Fruit fly (Drosophila melanogaster) S2 (cell line): ENCODE measurements around the gene Rubicon.
A peak's percentile ranks its signal among the peaks of the same experiment; 100 is the strongest.

Source experiments
- CG8478 ChIP-seq: fragments of >200 bp; optimal IDR thresholded peaks from 2 replicates; lab custom pipeline; 2018
- CTCF ChIP-seq, 2 experiments: fragments of >200 bp; optimal IDR thresholded peaks; 2 replicates each; lab custom pipeline; 2018

Rubicon gene

DNA sequence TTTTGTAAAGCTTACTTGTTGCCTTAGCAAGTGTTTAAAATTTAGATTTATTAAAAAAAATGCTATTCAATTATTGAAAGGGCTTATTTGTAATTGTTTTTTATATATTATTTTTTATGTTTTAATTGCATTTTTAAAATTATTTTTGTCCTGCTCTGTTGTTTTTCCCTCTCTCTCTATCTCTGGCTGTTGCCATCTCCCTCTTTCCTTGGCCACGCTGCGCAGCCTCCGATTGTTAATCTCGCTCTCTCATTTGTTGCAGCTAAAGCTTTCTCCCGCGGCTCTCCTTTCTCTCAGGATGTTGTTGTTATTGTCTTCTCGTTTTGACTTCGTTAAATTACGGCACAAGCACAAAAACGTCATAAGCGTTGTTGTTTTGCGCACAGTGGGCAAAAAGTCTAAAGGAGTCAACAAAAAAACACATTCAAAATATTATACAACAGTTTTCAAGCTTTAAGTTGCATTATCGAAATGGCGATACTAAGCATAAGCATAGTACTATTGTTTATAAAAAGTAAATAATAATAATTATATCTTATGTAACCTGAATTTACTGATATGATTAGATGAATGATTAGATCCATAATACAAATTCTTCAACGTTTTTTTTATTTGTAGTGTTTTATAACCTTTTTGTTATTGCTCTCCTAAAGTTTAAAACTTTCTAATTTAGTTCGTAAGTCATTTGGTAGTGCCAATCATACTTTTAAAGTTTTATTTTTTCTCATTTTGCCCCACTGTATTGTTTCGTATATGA lies 17.4 kb downstream of the Rubicon start:
- TF ChIP-seq CG8478 (lab: Kevin White, UChicago) (no peak), CTCF (optimal IDR thresholded peaks at IDR 0.05; lab: Kevin White, UChicago) (no peak)

DNA sequence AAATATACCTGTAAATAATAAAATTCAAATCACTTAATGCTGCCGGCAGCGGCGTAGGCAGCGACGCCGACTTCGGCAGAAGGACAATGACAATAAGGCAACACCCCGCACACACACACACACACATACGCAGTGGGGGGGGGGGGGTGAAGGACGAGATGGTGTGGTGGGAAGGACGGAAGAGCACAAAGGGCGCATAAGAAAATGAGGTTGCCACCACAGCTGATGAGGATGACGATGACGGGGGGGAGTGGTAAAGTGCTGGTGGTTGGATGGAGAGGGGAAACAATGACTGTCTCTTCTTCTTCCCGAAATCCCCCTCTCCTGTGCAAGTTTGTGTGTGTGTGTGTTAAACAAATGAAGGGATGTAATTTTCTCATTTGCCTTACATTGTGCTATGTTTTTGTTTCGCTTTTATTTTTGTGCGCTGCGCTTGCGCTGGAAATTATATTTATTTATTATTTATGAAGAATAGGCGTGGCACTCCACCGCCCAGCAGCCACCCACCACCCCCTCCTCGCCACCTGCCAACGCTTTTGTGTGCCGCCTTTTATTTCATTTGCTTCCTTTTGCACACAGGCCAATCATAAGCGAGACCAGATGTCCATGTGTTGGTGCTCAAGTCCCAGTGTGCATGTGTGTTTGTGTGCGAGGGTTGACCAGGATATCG lies 18.1 kb downstream of the Rubicon start:
- TF ChIP-seq CTCF (optimal IDR thresholded peaks at IDR 0.05; lab: Kevin White, UChicago) (no peak), CG8478 (lab: Kevin White, UChicago) (no peak)

DNA sequence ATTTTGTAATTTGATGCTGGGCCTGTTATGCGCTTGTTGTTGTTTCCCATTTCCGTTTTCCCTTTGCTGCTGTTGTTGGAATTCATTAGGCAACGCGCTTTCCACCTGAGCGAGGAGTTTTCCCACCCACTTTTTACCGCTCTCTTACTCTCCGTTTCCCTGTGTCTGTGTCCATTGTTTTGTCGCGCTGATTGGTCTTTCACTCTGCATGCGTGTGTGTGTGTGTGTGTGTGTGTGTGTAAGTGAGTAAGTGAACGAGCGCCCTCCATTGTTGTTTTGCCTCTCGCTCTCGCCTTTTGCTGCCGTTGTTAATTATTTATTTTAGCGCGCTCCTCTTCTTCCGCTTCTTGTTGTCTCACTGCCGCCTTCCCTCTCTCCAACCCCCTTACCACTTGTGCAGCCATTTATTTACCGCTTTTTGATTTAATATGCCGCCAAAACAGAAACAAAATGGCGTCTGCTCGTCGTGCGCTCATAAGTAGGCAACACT lies 19.3 kb downstream of the Rubicon start:
- TF ChIP-seq CG8478 (lab: Kevin White, UChicago) (no peak), CTCF (optimal IDR thresholded peaks at IDR 0.05; lab: Kevin White, UChicago) (no peak)

DNA sequence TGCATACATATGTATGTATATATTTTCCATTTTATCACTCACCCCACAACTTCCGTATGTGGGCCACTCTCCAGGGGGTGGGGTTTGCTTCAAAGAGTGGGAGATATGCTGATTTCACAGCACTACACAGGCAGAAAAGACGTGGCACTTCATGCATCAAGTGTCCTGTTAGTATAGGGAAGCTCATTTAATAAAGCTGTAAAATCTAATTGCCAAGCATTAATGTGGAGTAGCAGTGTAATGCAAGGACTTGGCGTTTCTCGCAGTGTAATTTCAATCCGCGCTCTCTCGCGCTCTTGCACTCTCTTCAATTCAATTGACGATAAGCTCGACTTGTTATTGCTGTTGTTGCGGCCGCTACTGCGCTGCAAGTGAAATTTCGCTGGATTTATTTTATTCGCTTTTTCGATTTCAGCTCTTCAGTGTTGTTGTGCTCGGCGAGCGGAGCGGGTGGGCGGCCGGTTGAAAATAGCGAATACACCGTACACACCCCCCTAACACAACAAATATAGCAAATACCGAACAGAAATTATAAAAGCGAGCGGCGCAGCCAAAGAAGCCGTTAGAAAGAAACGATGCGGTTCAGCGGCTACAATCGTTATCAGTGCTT lies 32.5 kb downstream of the Rubicon start, which contains the start of gene Hexo2:
Gene Hexo2 (plus strand): TSS at position 419 of the 610 bp plus-strand sequence.
- no peak for TF ChIP-seq CTCF (optimal IDR thresholded peaks at IDR 0.05; lab: Kevin White, UChicago)
- no peak for TF ChIP-seq CG8478 (lab: Kevin White, UChicago)

DNA sequence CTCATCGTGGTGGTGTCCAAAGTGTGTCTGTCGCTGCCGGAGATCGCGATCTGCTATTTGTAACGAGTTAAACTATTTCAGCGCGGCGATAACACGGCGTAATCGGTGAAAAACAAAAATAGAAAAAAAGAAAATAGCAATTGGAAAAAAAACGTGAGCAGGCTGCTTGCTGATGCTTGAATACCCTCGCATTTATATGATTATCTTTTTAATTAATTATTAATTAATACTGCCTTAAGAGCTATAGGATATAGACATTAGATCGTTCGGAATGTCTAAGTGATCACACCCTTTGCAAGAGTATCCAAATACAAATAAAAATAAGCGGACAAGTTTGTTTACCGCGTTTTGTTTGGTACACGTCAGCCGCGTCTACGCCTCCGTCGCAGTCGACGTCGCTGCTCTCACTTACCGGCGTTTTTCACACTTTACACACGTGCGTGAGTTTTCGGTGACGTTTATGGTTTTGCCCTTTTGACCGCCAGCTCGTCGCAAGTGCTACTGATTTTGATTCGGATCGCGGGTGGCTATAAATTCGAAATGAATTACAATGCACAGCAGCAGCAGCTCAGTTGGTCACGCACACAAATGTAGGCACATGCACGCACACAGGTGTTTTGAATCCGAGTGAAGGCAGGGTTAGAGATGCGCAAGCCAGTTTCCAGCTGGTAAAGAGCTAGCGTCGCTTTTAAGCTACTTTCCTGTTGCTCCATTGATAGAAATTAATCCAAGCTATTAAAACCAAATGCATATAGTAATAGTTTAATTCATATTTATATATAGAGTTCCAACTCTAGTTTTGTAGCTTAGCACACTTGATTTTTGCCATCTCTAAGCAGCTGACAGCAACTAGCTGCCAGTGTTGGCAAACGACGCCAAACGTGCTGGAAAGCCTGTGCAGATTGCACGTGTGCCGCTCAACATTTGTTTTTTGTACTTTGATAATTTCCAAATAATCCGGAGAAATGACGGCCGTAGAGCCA lies 37.5 kb downstream of the Rubicon start, which contains the start of the genes CG2004 and CG1785:
Gene CG2004 (minus strand): TSS at position 861 of the 983 bp plus-strand sequence.
Gene CG1785 (plus strand): TSS at position 873 of the 983 bp plus-strand sequence.
- TF ChIP-seq CG8478 (lab: Kevin White, UChicago) (no peak), CTCF (optimal IDR thresholded peaks at IDR 0.05; lab: Kevin White, UChicago) (no peak)

DNA sequence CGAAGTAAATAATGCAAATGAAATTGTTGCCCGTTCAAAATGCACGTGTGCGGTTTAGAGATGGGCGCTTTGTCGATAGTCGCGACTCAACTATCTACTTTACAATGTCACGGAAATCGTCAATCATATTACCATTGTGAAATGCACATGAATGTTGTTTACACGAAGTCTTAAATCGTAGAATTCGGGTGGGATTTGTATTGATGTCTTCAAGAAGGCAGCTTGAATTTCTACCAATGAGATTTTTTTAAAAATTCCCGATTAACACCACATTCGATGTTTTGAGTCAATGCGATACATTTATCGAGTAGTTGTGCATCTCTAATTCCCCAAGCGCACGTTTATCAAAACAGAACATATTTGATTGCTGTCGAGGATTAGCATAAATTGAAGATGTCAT lies 43.4 kb downstream of the Rubicon start, which contains the start of gene CG1789:
Gene CG1789 (plus strand): TSS at position 308 of the 400 bp plus-strand sequence.
- TF ChIP-seq CG8478 (lab: Kevin White, UChicago), result no peak
- no peak for TF ChIP-seq CTCF (optimal IDR thresholded peaks at IDR 0.05; lab: Kevin White, UChicago)

DNA sequence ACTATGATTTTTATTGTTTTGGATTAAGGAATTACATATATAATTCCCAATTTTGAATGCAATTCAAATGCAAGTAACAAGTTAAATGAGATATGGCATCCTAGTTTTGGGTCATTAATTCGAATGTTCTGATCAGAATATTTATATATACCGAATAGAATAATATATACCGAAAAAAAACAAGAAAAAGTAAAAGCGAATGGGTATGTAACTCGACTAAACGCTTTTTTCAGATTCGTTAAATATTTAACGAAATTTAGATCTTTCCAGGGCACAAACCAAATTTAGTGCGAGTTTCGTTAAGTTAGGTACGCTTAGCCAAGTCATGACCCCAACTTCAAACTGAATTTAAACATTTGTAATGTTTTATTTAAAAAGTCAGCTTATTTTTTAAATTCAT lies 44.6 kb downstream of the Rubicon start:
- TF ChIP-seq CG8478 (lab: Kevin White, UChicago) (no peak), CTCF (optimal IDR thresholded peaks at IDR 0.05; lab: Kevin White, UChicago) (peak in 1 of 2 experiments; percentile 44)

DNA sequence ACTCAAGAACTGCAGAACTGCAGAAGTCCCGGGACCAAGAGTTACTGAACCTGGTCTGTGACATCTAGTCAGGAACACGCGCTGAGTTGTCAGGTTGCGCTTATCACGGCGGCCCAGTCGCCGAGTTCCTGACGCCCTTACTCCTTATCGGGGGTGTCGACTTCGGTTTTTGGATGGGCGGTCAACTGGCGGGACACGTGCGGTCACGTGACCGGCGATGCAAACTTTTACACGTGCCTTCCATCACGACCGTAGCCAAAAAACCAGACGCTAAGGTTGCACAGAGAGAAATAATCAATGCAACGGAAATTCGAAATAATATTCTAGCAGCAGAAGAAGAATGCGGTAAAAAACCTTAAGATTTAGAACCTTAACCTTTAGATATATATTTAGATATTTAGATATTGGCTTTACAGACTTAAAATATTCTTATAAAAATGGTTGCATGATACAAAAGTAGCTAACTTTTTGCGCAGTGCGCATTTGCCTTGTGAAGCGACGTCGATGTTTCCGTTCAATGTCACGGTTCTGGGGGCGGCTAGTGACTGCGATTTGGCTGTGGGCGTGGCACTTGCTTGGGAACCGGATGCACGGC lies 46.6 kb downstream of the Rubicon start:
- no peak for TF ChIP-seq CG8478 (lab: Kevin White, UChicago)
- TF ChIP-seq CTCF (optimal IDR thresholded peaks at IDR 0.05; lab: Kevin White, UChicago), result no peak

DNA sequence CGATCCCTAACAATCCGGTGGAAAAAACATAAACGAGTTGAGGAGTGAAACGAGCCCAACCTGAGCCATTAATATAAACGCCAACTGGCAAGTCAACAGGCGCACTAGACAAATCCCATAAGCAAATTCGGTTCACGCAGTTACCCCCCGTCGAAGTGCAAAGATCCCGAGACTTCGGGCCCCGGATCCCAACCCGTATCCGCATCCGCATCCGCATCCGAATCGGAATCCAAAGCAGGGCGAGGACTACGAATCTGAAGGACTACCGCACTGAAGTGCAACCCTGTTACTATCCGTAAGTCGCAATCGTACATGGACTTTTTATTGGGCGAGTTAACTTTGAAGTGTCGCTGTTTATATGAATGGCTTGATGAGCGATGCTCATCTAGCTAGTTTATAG lies 48.0 kb downstream of the Rubicon start:
- TF ChIP-seq CG8478 (lab: Kevin White, UChicago), result no peak
- TF ChIP-seq CTCF (optimal IDR thresholded peaks at IDR 0.05; lab: Kevin White, UChicago), result no peak

DNA sequence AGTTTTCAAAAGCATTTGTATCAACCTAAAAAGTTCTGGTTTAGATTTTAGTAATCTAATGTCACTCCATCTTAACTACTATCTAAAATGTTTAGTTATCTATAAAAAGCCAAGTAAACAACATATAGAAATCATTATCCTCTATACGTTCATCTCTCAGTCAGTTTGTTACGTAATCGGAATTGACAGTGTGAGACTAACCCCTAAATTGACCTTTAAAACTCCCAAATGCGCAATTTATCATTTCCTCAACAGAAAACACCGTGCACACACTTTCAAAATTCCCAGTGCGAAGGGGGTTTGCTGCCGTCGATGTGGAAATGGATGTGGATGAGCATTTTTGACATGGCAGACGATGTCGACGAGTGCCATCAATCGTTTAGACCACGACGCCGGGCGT lies 48.4 kb downstream of the Rubicon start:
- TF ChIP-seq CTCF (optimal IDR thresholded peaks at IDR 0.05; lab: Kevin White, UChicago), result no peak
- no peak for TF ChIP-seq CG8478 (lab: Kevin White, UChicago)

DNA sequence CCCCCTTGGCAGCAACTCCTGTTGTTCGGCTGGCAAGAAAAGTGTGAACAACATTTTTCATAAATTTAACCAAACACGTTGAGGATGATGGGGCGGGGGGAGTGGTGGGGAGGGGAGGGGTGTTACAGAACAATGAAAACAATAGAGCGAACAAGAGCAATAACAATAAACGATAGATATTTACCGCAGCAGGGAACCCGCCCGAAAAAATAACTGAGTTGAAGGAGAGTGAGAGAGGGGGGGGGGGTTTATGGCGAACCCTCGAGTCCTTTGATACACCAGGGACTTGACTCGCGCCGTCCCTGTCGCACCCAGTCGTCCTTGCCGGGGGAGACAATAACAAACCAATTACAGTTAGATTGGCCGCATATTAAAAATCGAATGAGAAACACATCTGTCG lies 50.0 kb downstream of the Rubicon start:
- no peak for TF ChIP-seq CTCF (optimal IDR thresholded peaks at IDR 0.05; lab: Kevin White, UChicago)
- no peak for TF ChIP-seq CG8478 (lab: Kevin White, UChicago)

DNA sequence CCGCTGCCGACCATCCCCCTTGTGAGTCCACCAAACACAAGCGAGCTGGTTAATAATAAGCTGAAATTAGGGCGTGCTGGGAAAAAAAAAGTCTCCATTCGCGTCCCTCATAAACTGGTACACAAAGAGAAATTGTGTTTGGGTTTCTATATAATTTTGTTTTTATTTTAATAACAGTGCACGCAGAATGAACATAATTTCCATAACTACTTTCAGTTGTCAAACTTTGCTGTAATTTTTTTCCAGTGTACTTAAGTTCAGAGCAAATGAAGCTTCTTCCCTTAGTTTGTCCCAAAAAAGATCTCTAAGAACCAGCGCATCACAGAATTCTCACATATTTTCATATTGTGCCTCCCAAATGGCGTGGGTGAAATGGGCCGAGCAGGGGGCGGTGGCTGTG lies 51.2 kb downstream of the Rubicon start:
- TF ChIP-seq CG8478 (lab: Kevin White, UChicago), result no peak
- no peak for TF ChIP-seq CTCF (optimal IDR thresholded peaks at IDR 0.05; lab: Kevin White, UChicago)

DNA sequence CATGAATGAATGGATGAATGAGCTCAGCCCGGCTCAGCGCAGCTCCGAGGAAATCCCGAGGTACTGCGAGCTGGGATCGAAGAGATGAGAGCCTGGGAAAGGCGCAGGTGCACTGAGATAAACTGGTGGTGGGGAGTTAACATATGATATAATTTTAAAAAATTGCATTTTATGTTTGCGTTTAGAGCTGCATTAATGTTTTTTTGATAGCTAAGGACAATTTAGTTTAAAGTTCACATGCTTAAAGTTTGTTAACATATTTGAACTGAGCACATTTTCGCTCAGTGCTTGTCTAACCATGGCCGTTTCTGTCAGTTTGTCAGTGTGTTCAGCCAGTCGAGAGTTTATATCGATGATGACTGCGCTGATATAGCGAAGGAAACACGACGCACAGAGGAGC lies 53.4 kb downstream of the Rubicon start:
- TF ChIP-seq CG8478 (lab: Kevin White, UChicago) (no peak), CTCF (optimal IDR thresholded peaks at IDR 0.05; lab: Kevin White, UChicago) (no peak)
